Fruit fly (Drosophila melanogaster) whole organism, embryonic: Measurements from ENCODE around the gene CG42268.
A peak's percentile ranks its signal among the peaks of the same experiment; 100 is the strongest.

ENCODE experiments used
- Ada2b ChIP-seq: fragments of 200-800 bp; sonication (Bioruptor generic); IDR thresholded peaks from 2 replicates; pipeline ENCODE4 v1.3.6; 2022; ENCODE audit warnings: missing biosample characterization, missing genetic modification characterization
- Atf6 ChIP-seq: fragments of 200-800 bp; sonication (Bioruptor generic); IDR thresholded peaks from 2 replicates; pipeline ENCODE4 v1.3.6; 2022; ENCODE audit warnings: missing biosample characterization, missing genetic modification characterization
- Blimp-1 ChIP-seq: fragments of 200-800 bp; sonication (Bioruptor generic); optimal IDR thresholded peaks from 3 replicates; lab custom pipeline; 2018; ENCODE audit warnings: missing biosample characterization, missing genetic modification characterization, mild to moderate bottlenecking, moderate library complexity, missing genetic modification reagents
- CG10654 ChIP-seq: fragments of 200-800 bp; sonication (Bioruptor generic); optimal IDR thresholded peaks from 2 replicates; lab custom pipeline; 2016; ENCODE audit warnings: missing biosample characterization, missing genetic modification characterization
- CG11723 ChIP-seq: fragments of 200-800 bp; sonication (Bioruptor generic); optimal IDR thresholded peaks from 2 replicates; lab custom pipeline; 2017; ENCODE audit warnings: missing biosample characterization, mild to moderate bottlenecking, missing genetic modification characterization
- CG14050 ChIP-seq: fragments of 200-800 bp; sonication (Bioruptor generic); IDR thresholded peaks from 3 replicates; pipeline ENCODE4 v1.3.6; 2022; ENCODE audit warnings: missing biosample characterization, missing genetic modification characterization
- CG14667 ChIP-seq: fragments of 200-800 bp; sonication (Bioruptor generic); IDR thresholded peaks from 2 replicates; pipeline ENCODE4 v1.3.6; 2022; ENCODE audit warnings: missing biosample characterization, missing genetic modification characterization
- CG1792 ChIP-seq: fragments of 200-800 bp; sonication (Bioruptor generic); optimal IDR thresholded peaks from 2 replicates; lab custom pipeline; 2016; ENCODE audit warnings: missing biosample characterization, missing genetic modification characterization
- CG18476 ChIP-seq: fragments of 200-800 bp; sonication (Bioruptor generic); optimal IDR thresholded peaks from 2 replicates; lab custom pipeline; 2016; ENCODE audit warnings: missing biosample characterization, mild to moderate bottlenecking, missing genetic modification characterization
- CG2129 ChIP-seq: fragments of 200-800 bp; sonication (Bioruptor generic); IDR thresholded peaks from 2 replicates; pipeline ENCODE4 v1.3.6; 2022; ENCODE audit warnings: missing biosample characterization, missing genetic modification characterization; ENCODE audit not compliant: partially characterized antibody
- CG3281 ChIP-seq: fragments of 200-800 bp; sonication (Bioruptor generic); optimal IDR thresholded peaks from 3 replicates; lab custom pipeline; 2017; ENCODE audit warnings: missing biosample characterization, mild to moderate bottlenecking, missing genetic modification characterization
- CG3995 ChIP-seq: fragments of 200-800 bp; sonication (Bioruptor generic); optimal IDR thresholded peaks from 3 replicates; lab custom pipeline; 2016; ENCODE audit warnings: missing biosample characterization, missing genetic modification characterization
- CG6654 ChIP-seq: fragments of 200-800 bp; sonication (Bioruptor generic); optimal IDR thresholded peaks from 2 replicates; lab custom pipeline; 2017; ENCODE audit warnings: missing biosample characterization, mild to moderate bottlenecking, missing genetic modification characterization
- CG6683 ChIP-seq: fragments of 200-800 bp; sonication (Bioruptor generic); optimal IDR thresholded peaks from 2 replicates; lab custom pipeline; 2017; ENCODE audit warnings: missing biosample characterization, mild to moderate bottlenecking, missing genetic modification characterization, missing genetic modification reagents
- CG6689 ChIP-seq: fragments of 200-800 bp; sonication (Bioruptor generic); IDR thresholded peaks from 2 replicates; pipeline ENCODE4 v1.3.6; 2022; ENCODE audit warnings: missing biosample characterization, missing genetic modification characterization
- CG7271 ChIP-seq: fragments of 200-800 bp; sonication (Bioruptor generic); optimal IDR thresholded peaks from 2 replicates; lab custom pipeline; 2018; ENCODE audit warnings: missing biosample characterization, mild to moderate bottlenecking, missing genetic modification characterization, moderate library complexity
- CG7963 ChIP-seq: fragments of 200-800 bp; sonication (Bioruptor generic); IDR thresholded peaks from 3 replicates; pipeline ENCODE4 v1.3.6; 2022; ENCODE audit warnings: missing biosample characterization, missing genetic modification characterization; ENCODE audit not compliant: partially characterized antibody
- CG8478 ChIP-seq: fragments of >200 bp; optimal IDR thresholded peaks from 2 replicates; lab custom pipeline; 2018
- Chrac-16 ChIP-seq: fragments of 200-800 bp; sonication (Bioruptor generic); optimal IDR thresholded peaks from 3 replicates; lab custom pipeline; 2016; ENCODE audit warnings: missing biosample characterization, missing genetic modification characterization
- HLH3B ChIP-seq: fragments of 200-800 bp; sonication (Bioruptor generic); IDR thresholded peaks from 2 replicates; pipeline ENCODE4 v1.3.6; 2022; ENCODE audit warnings: missing biosample characterization, missing genetic modification characterization
- MTF-1 ChIP-seq: fragments of 200-800 bp; sonication (Bioruptor generic); optimal IDR thresholded peaks from 2 replicates; lab custom pipeline; 2018; ENCODE audit warnings: missing biosample characterization, mild to moderate bottlenecking, missing genetic modification characterization, borderline replicate concordance
- Mad ChIP-seq: fragments of 200-800 bp; sonication (Bioruptor generic); optimal IDR thresholded peaks from 2 replicates; lab custom pipeline; 2016; ENCODE audit warnings: missing biosample characterization, missing genetic modification characterization
- Max ChIP-seq: fragments of 200-800 bp; sonication (Bioruptor generic); optimal IDR thresholded peaks from 2 replicates; lab custom pipeline; 2016; ENCODE audit warnings: missing biosample characterization, mild to moderate bottlenecking, missing genetic modification characterization
- Myb ChIP-seq: fragments of 200-800 bp; sonication (Bioruptor generic); optimal IDR thresholded peaks from 2 replicates; lab custom pipeline; 2016; ENCODE audit warnings: missing biosample characterization, missing genetic modification characterization
- Sox102F ChIP-seq: fragments of 200-800 bp; sonication (Bioruptor generic); optimal IDR thresholded peaks from 2 replicates; lab custom pipeline; 2018; ENCODE audit warnings: missing biosample characterization, mild to moderate bottlenecking, missing genetic modification characterization, moderate library complexity
- Sry-β ChIP-seq: fragments of 200-800 bp; sonication (Bioruptor generic); optimal IDR thresholded peaks from 2 replicates; lab custom pipeline; 2018; ENCODE audit warnings: missing biosample characterization, mild to moderate bottlenecking, missing genetic modification characterization, moderate library complexity
- Taf1 ChIP-seq: fragments of 200-800 bp; sonication (Bioruptor generic); IDR thresholded peaks from 2 replicates; pipeline ENCODE4 v1.3.6; 2022; ENCODE audit warnings: missing biosample characterization, missing genetic modification characterization
- Tbp ChIP-seq: fragments of >200 bp; optimal IDR thresholded peaks from 2 replicates; lab custom pipeline; 2018; ENCODE audit warnings: missing biosample characterization, missing genetic modification characterization
- ab ChIP-seq: fragments of 200-800 bp; sonication (Bioruptor generic); optimal IDR thresholded peaks from 2 replicates; lab custom pipeline; 2016; ENCODE audit warnings: missing biosample characterization, missing genetic modification characterization
- bcd ChIP-seq: fragments of 200-800 bp; sonication (Bioruptor generic); optimal IDR thresholded peaks from 2 replicates; lab custom pipeline; 2017; ENCODE audit warnings: missing biosample characterization, mild to moderate bottlenecking, missing genetic modification characterization
- dan ChIP-seq: fragments of 200-800 bp; sonication (Bioruptor generic); IDR thresholded peaks from 2 replicates; pipeline ENCODE4 v1.3.6; 2022; ENCODE audit warnings: missing biosample characterization, missing genetic modification characterization
- emc ChIP-seq: fragments of 200-800 bp; sonication (Bioruptor generic); optimal IDR thresholded peaks from 2 replicates; lab custom pipeline; 2016; ENCODE audit warnings: missing biosample characterization, missing genetic modification characterization
- esg ChIP-seq: fragments of 200-800 bp; sonication (Bioruptor generic); conservative IDR thresholded peaks from 2 replicates; pipeline ENCODE4 v1.3.6; 2022; ENCODE audit warnings: missing biosample characterization, missing genetic modification characterization
- fd96Cb ChIP-seq: fragments of 200-800 bp; sonication (Bioruptor generic); optimal IDR thresholded peaks from 2 replicates; lab custom pipeline; 2018; ENCODE audit warnings: missing biosample characterization, mild to moderate bottlenecking, missing genetic modification characterization, moderate library complexity
- ftz-f1 ChIP-seq: fragments of 200-800 bp; sonication (Bioruptor generic); optimal IDR thresholded peaks from 2 replicates; lab custom pipeline; 2016; ENCODE audit warnings: missing biosample characterization, missing genetic modification characterization
- klu ChIP-seq: fragments of 200-800 bp; sonication (Bioruptor generic); IDR thresholded peaks from 2 replicates; pipeline ENCODE4 v1.3.6; 2022; ENCODE audit warnings: missing biosample characterization, missing genetic modification characterization
- nmo ChIP-seq: fragments of 200-800 bp; sonication (Bioruptor generic); optimal IDR thresholded peaks from 2 replicates; lab custom pipeline; 2018; ENCODE audit warnings: missing biosample characterization, mild to moderate bottlenecking, missing genetic modification characterization, moderate library complexity
- onecut ChIP-seq: fragments of 200-800 bp; sonication (Bioruptor generic); IDR thresholded peaks from 2 replicates; pipeline ENCODE4 v1.3.6; 2022; ENCODE audit warnings: missing biosample characterization, missing genetic modification characterization
- org-1 ChIP-seq: fragments of 200-800 bp; sonication (Bioruptor generic); optimal IDR thresholded peaks from 2 replicates; lab custom pipeline; 2017; ENCODE audit warnings: missing biosample characterization, missing genetic modification characterization
- pb ChIP-seq: fragments of 200-800 bp; sonication (Bioruptor generic); optimal IDR thresholded peaks from 3 replicates; lab custom pipeline; 2016; ENCODE audit warnings: missing biosample characterization, missing genetic modification characterization
- pnt ChIP-seq: fragments of 200-800 bp; sonication (Bioruptor generic); optimal IDR thresholded peaks from 3 replicates; lab custom pipeline; 2016; ENCODE audit warnings: missing biosample characterization, missing genetic modification characterization
- schlank ChIP-seq: fragments of 200-800 bp; sonication (Bioruptor generic); optimal IDR thresholded peaks from 2 replicates; lab custom pipeline; 2018; ENCODE audit warnings: missing biosample characterization, mild to moderate bottlenecking, missing genetic modification characterization
- sima ChIP-seq: fragments of 200-800 bp; sonication (Bioruptor generic); optimal IDR thresholded peaks from 2 replicates; lab custom pipeline; 2016; ENCODE audit warnings: missing biosample characterization, missing genetic modification characterization
- slp2 ChIP-seq: fragments of 200-800 bp; sonication (Bioruptor generic); optimal IDR thresholded peaks from 2 replicates; lab custom pipeline; 2016; ENCODE audit warnings: missing biosample characterization, missing genetic modification characterization
- sug ChIP-seq: fragments of 200-800 bp; optimal IDR thresholded peaks from 2 replicates; lab custom pipeline; 2019; ENCODE audit warnings: missing biosample characterization, mild to moderate bottlenecking, missing genetic modification characterization, moderate library complexity
- tio ChIP-seq: fragments of 200-800 bp; sonication (Bioruptor generic); optimal IDR thresholded peaks from 2 replicates; lab custom pipeline; 2017; ENCODE audit warnings: missing biosample characterization, missing genetic modification characterization, inconsistent platforms
- toy ChIP-seq: fragments of 200-800 bp; sonication (Bioruptor generic); IDR thresholded peaks from 2 replicates; pipeline ENCODE4 v1.3.6; 2022; ENCODE audit warnings: missing biosample characterization, missing genetic modification characterization
- trh ChIP-seq: fragments of 200-800 bp; sonication (Bioruptor generic); optimal IDR thresholded peaks from 2 replicates; lab custom pipeline; 2016; ENCODE audit warnings: missing biosample characterization, missing genetic modification characterization
- unpg ChIP-seq: fragments of 200-800 bp; sonication (Bioruptor generic); optimal IDR thresholded peaks from 3 replicates; lab custom pipeline; 2018; ENCODE audit warnings: missing biosample characterization, mild to moderate bottlenecking, missing genetic modification characterization, moderate library complexity
- wek ChIP-seq: fragments of 200-800 bp; sonication (Bioruptor generic); optimal IDR thresholded peaks from 3 replicates; lab custom pipeline; 2018; ENCODE audit warnings: missing biosample characterization, mild to moderate bottlenecking, missing genetic modification characterization, moderate library complexity

Gene CG42268

dm6 chr3L:9713828-9714536, 46.2 kb downstream of the CG42268 start, which contains the start of gene vsg (continued):
- TF ChIP-seq sima (no peak), dan (GFP tag; lab: Robert Waterston, UW) (no peak), Blimp-1 (GFP tag; lab: Kevin White, UChicago) (peak; percentile 69), CG8478 (no peak), HLH3B (GFP tag; lab: Robert Waterston, UW) (peak; percentile 61; the same call in 1 of the 2 replicates), CG3995 (peak; percentile 48), Myb (GFP tag; lab: Kevin White, UChicago) (peak; percentile 33), CG1792 (peak; percentile 34), CG6689 (GFP tag; lab: Robert Waterston, UW) (peak; percentile 85), esg (GFP tag; lab: Robert Waterston, UW) (peak; percentile 72; the same call in 1 of the 2 replicates), Tbp (GFP tag; lab: Kevin White, UChicago) (no peak), bcd (GFP tag; lab: Kevin White, UChicago) (peak; percentile 78), CG10654 (peak; percentile 60), ftz-f1 (GFP tag; lab: Kevin White, UChicago) (no peak), CG11723 (GFP tag; lab: Kevin White, UChicago) (peak; percentile 42), Chrac-16 (GFP tag; lab: Kevin White, UChicago) (peak; percentile 74), nmo (GFP tag; lab: Kevin White, UChicago) (peak; percentile 90), CG2129 (GFP tag; lab: Robert Waterston, UW) (peak; percentile 57; the same call in 1 of the 2 replicates), CG14667 (peak; percentile 63), CG6683 (peak; percentile 35), schlank (tag; lab: Kevin White, UChicago) (peak; percentile 19), toy (peak; percentile 60; the same call in 1 of the 2 replicates), Sry-β (GFP tag; lab: Kevin White, UChicago) (peak; percentile 62), sug (tag; lab: Kevin White, UChicago) (peak; percentile 91), ab (GFP tag; lab: Kevin White, UChicago) (no peak), CG6654 (GFP tag; lab: Kevin White, UChicago) (peak; percentile 53), klu (peak; percentile 70), emc (GFP tag; lab: Kevin White, UChicago) (peak; percentile 15), pb (GFP tag; lab: Kevin White, UChicago) (no peak), Ada2b (GFP tag; lab: Robert Waterston, UW) (no peak; the same call in 1 of the 2 replicates), CG14050 (GFP tag; lab: Robert Waterston, UW) (no peak), onecut (GFP tag; lab: Robert Waterston, UW) (peak; percentile 21; the same call in 1 of the 2 replicates), Atf6 (GFP tag; lab: Robert Waterston, UW) (peak; percentile 50; the same call in 1 of the 2 replicates), pnt (peak; percentile 28), org-1 (GFP tag; lab: Kevin White, UChicago) (peak; percentile 39), tio (no peak), unpg (GFP tag; lab: Kevin White, UChicago) (peak; percentile 76), Taf1 (GFP tag; lab: Robert Waterston, UW) (no peak), Mad (GFP tag; lab: Kevin White, UChicago) (peak; percentile 8), CG7271 (no peak), slp2 (GFP tag; lab: Kevin White, UChicago) (peak; percentile 0), Sox102F (GFP tag; lab: Kevin White, UChicago) (peak; percentile 82), wek (GFP tag; lab: Kevin White, UChicago) (peak; percentile 90), fd96Cb (tag; lab: Kevin White, UChicago) (peak; percentile 80), CG18476 (peak; percentile 75), CG3281 (GFP tag; lab: Kevin White, UChicago) (peak; percentile 77), MTF-1 (GFP tag; lab: Kevin White, UChicago) (no peak), CG7963 (GFP tag; lab: Robert Waterston, UW) (peak; percentile 84), trh (GFP tag; lab: Kevin White, UChicago) (peak; percentile 23), Max (GFP tag; lab: Kevin White, UChicago) (peak; percentile 58)
